Fruit fly (Drosophila melanogaster) whole organism, adult: Measurements from ENCODE around the gene Pgant4.

Experiments used
- CG11617 ChIP-seq: fragments of 200-800 bp; sonication (Bioruptor generic); optimal IDR thresholded peaks from 2 replicates; lab custom pipeline; 2017; ENCODE audit warnings: mild to moderate bottlenecking, missing biosample characterization, missing genetic modification reagents, missing genetic modification characterization
- CG12768 ChIP-seq: fragments of 200-800 bp; sonication (Bioruptor generic); optimal IDR thresholded peaks from 2 replicates; lab custom pipeline; 2017; ENCODE audit warnings: missing biosample characterization, missing genetic modification characterization, mild to moderate bottlenecking, moderate library complexity, missing genetic modification reagents
- CG14711 ChIP-seq: fragments of 200-800 bp; sonication (Bioruptor generic); optimal IDR thresholded peaks from 2 replicates; lab custom pipeline; 2018; ENCODE audit warnings: missing biosample characterization, mild to moderate bottlenecking, missing genetic modification characterization, moderate library complexity
- CG1620 ChIP-seq: fragments of 200-800 bp; sonication (Bioruptor generic); optimal IDR thresholded peaks from 2 replicates; lab custom pipeline; 2016; ENCODE audit warnings: missing biosample characterization, missing genetic modification characterization
- CG33017 ChIP-seq: fragments of 200-800 bp; sonication (Bioruptor generic); optimal IDR thresholded peaks from 2 replicates; lab custom pipeline; 2018; ENCODE audit warnings: missing biosample characterization, mild to moderate bottlenecking, missing genetic modification characterization, moderate library complexity
- CG5204 ChIP-seq: fragments of 200-800 bp; sonication (Bioruptor generic); optimal IDR thresholded peaks from 2 replicates; lab custom pipeline; 2016; ENCODE audit warnings: missing biosample characterization, missing genetic modification characterization
- CG7045 ChIP-seq: fragments of 200-800 bp; sonication (Bioruptor generic); optimal IDR thresholded peaks from 2 replicates; lab custom pipeline; 2017; ENCODE audit warnings: missing biosample characterization, mild to moderate bottlenecking, missing genetic modification characterization
- CG7101 ChIP-seq: fragments of 200-800 bp; sonication (Bioruptor generic); optimal IDR thresholded peaks from 2 replicates; lab custom pipeline; 2018; ENCODE audit warnings: missing biosample characterization, mild to moderate bottlenecking, missing genetic modification characterization, moderate library complexity
- Clk ChIP-seq: fragments of 200-800 bp; sonication (Bioruptor generic); optimal IDR thresholded peaks from 2 replicates; lab custom pipeline; 2017; ENCODE audit warnings: missing biosample characterization, missing genetic modification characterization
- Crg-1 ChIP-seq: fragments of 200-800 bp; sonication (Bioruptor generic); optimal IDR thresholded peaks from 2 replicates; lab custom pipeline; 2016; ENCODE audit warnings: missing biosample characterization, missing genetic modification characterization
- Hr96 ChIP-seq: fragments of 200-800 bp; sonication (Bioruptor generic); optimal IDR thresholded peaks from 2 replicates; lab custom pipeline; 2016; ENCODE audit warnings: missing biosample characterization, missing genetic modification characterization
- Mnt ChIP-seq: fragments of 200-800 bp; sonication (Bioruptor generic); optimal IDR thresholded peaks from 2 replicates; lab custom pipeline; 2016; ENCODE audit warnings: missing biosample characterization, mild to moderate bottlenecking, missing genetic modification characterization
- bab1 ChIP-seq: fragments of 200-800 bp; sonication (Bioruptor generic); optimal IDR thresholded peaks from 3 replicates; lab custom pipeline; 2019; ENCODE audit warnings: missing biosample characterization, mild to moderate bottlenecking, missing genetic modification characterization, moderate library complexity
- cic ChIP-seq: fragments of 200-800 bp; sonication (Bioruptor generic); optimal IDR thresholded peaks from 2 replicates; lab custom pipeline; 2017; ENCODE audit warnings: missing biosample characterization, mild to moderate bottlenecking, missing genetic modification characterization, moderate library complexity
- cnc ChIP-seq, 2 experiments: fragments of >200 bp; optimal IDR thresholded peaks; 2 replicates each; lab custom pipeline; 2017
- kay ChIP-seq: fragments of 200-800 bp; sonication (Bioruptor generic); peaks from one replicate; lab custom pipeline; 2016; ENCODE audit warnings: missing biosample characterization, missing genetic modification characterization, borderline replicate concordance
- ovo ChIP-seq: fragments of 200-800 bp; sonication (Bioruptor generic); optimal IDR thresholded peaks from 2 replicates; lab custom pipeline; 2016; ENCODE audit warnings: missing biosample characterization, missing genetic modification characterization
- pad ChIP-seq: fragments of 200-800 bp; sonication (Bioruptor generic); optimal IDR thresholded peaks from 3 replicates; lab custom pipeline; 2017; ENCODE audit warnings: missing biosample characterization, missing genetic modification characterization, mild to moderate bottlenecking, moderate library complexity, missing genetic modification reagents
- tj ChIP-seq: fragments of 200-800 bp; sonication (Bioruptor generic); optimal IDR thresholded peaks from 3 replicates; lab custom pipeline; 2017; ENCODE audit warnings: missing biosample characterization, mild to moderate bottlenecking, missing genetic modification characterization, moderate library complexity
- toe ChIP-seq: fragments of 200-800 bp; sonication (Bioruptor generic); optimal IDR thresholded peaks from 2 replicates; lab custom pipeline; 2016; ENCODE audit warnings: missing biosample characterization, missing genetic modification characterization

Pgant4 gene

DNA sequence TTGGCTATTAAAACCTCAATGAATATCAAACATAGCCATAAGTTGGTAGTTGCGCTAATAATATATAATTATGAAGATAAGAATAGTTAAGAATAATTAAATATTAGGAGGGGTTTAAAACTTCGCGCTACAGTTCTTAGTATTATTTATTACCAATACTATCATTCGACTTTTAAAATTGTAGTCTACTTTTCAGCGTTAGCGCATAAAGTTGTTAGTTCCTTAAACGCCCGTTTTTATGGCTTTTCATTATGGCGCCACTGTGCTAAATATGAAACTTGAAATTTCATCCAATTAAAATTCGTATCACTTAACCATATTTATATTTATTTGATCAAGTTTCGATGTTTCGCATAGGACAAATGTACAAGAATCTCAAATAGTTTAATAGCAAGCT is 8.0 kb downstream of the Pgant4 start:
- no peak for TF ChIP-seq ovo (GFP tag; lab: Kevin White, UChicago)
- TF ChIP-seq tj (GFP tag; lab: Kevin White, UChicago), result peak; percentile 38
- TF ChIP-seq Hr96 (GFP tag; lab: Kevin White, UChicago), result no peak
- TF ChIP-seq Clk, result no peak
- no peak for TF ChIP-seq toe (GFP tag; lab: Kevin White, UChicago)
- TF ChIP-seq CG12768 (GFP tag; lab: Kevin White, UChicago), result peak; percentile 10
- peak; percentile 31 for TF ChIP-seq kay

- no peak for TF ChIP-seq CG5204 (GFP tag; lab: Kevin White, UChicago)
- no peak for TF ChIP-seq Mnt (GFP tag; lab: Kevin White, UChicago)
- no peak for TF ChIP-seq tj (GFP tag; lab: Kevin White, UChicago)
- no peak for TF ChIP-seq Crg-1 (GFP tag; lab: Kevin White, UChicago)
- TF ChIP-seq cic (GFP tag; lab: Kevin White, UChicago), result no peak
- TF ChIP-seq CG12768 (GFP tag; lab: Kevin White, UChicago), result no peak
- TF ChIP-seq CG33017 (tag; lab: Kevin White, UChicago), result no peak
- no peak for TF ChIP-seq CG7101 (tag; lab: Kevin White, UChicago)
- TF ChIP-seq kay, result no peak
- no peak for TF ChIP-seq CG14711 (tag; lab: Kevin White, UChicago)
These were observed 9.6 kb downstream of the Pgant4 start for dm6 chr2L:3482037-3482436.

dm6 chr2L:3482712-3483111 is 10.3 kb downstream of the Pgant4 start:
- TF ChIP-seq tj (GFP tag; lab: Kevin White, UChicago) (no peak), CG7045 (GFP tag; lab: Kevin White, UChicago) (peak; percentile 40), Clk (no peak), pad (GFP tag; lab: Kevin White, UChicago) (no peak), kay (no peak), CG5204 (GFP tag; lab: Kevin White, UChicago) (no peak), cic (GFP tag; lab: Kevin White, UChicago) (no peak)

DNA sequence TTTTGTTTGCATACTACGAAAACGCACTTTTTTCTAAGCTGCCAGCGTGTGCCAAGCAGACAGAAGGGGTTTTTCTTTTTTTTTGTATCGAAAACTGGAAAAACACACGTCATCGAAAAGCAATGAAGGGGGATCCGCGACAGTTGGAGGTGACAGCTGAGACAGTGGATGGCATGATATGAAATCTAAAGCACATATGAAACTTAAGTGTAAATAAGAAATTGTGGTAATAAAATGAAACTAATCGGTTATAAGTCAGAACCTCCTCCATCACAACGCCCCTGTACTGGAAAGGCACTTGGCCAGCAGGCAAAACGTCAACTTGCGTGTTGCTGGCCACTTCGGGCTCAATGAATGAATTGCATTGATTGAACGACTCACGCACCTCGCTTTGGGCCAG is 11.3 kb downstream of the Pgant4 start:
- TF ChIP-seq ovo (GFP tag; lab: Kevin White, UChicago), result no peak
- TF ChIP-seq CG14711 (tag; lab: Kevin White, UChicago), result no peak
- no peak for TF ChIP-seq CG1620 (GFP tag; lab: Kevin White, UChicago)
- no peak for TF ChIP-seq CG7101 (tag; lab: Kevin White, UChicago)
- no peak for TF ChIP-seq toe (GFP tag; lab: Kevin White, UChicago)
- no peak for TF ChIP-seq cic (GFP tag; lab: Kevin White, UChicago)
- TF ChIP-seq bab1 (GFP tag; lab: Kevin White, UChicago), result no peak
- no peak for TF ChIP-seq Mnt (GFP tag; lab: Kevin White, UChicago)
- no peak for TF ChIP-seq CG7045 (GFP tag; lab: Kevin White, UChicago)
- TF ChIP-seq Crg-1 (GFP tag; lab: Kevin White, UChicago), result no peak
- no peak for TF ChIP-seq cnc (optimal IDR thresholded peaks at IDR 0.05; lab: Kevin White, UChicago)
- TF ChIP-seq CG33017 (tag; lab: Kevin White, UChicago), result no peak
- no peak for TF ChIP-seq Clk
- TF ChIP-seq tj (GFP tag; lab: Kevin White, UChicago), result no peak
- TF ChIP-seq Hr96 (GFP tag; lab: Kevin White, UChicago), result no peak
- TF ChIP-seq pad (GFP tag; lab: Kevin White, UChicago), result no peak
- TF ChIP-seq CG12768 (GFP tag; lab: Kevin White, UChicago), result no peak
- no peak for TF ChIP-seq CG11617 (GFP tag; lab: Kevin White, UChicago)
- no peak for TF ChIP-seq kay
- TF ChIP-seq CG5204 (GFP tag; lab: Kevin White, UChicago), result no peak

dm6 chr2L:3484759-3485158 is 12.4 kb downstream of the Pgant4 start:
- no peak for TF ChIP-seq bab1 (GFP tag; lab: Kevin White, UChicago)
- TF ChIP-seq cic (GFP tag; lab: Kevin White, UChicago), result no peak
- TF ChIP-seq CG7101 (tag; lab: Kevin White, UChicago), result no peak
- no peak for TF ChIP-seq Clk
- no peak for TF ChIP-seq CG1620 (GFP tag; lab: Kevin White, UChicago)
- TF ChIP-seq pad (GFP tag; lab: Kevin White, UChicago), result no peak
- no peak for TF ChIP-seq CG12768 (GFP tag; lab: Kevin White, UChicago)

dm6 chr2L:3485506-3485905 is 13.1 kb downstream of the Pgant4 start:
- no peak for TF ChIP-seq cnc (optimal IDR thresholded peaks at IDR 0.05; lab: Kevin White, UChicago)
- TF ChIP-seq Clk, result no peak
- TF ChIP-seq CG7045 (GFP tag; lab: Kevin White, UChicago), result no peak
- TF ChIP-seq CG7101 (tag; lab: Kevin White, UChicago), result no peak
- no peak for TF ChIP-seq Crg-1 (GFP tag; lab: Kevin White, UChicago)
- no peak for TF ChIP-seq CG33017 (tag; lab: Kevin White, UChicago)
- TF ChIP-seq kay, result no peak
- TF ChIP-seq pad (GFP tag; lab: Kevin White, UChicago), result no peak
- no peak for TF ChIP-seq CG11617 (GFP tag; lab: Kevin White, UChicago)
- no peak for TF ChIP-seq tj (GFP tag; lab: Kevin White, UChicago)

- no peak for TF ChIP-seq Clk
- no peak for TF ChIP-seq toe (GFP tag; lab: Kevin White, UChicago)
- no peak for TF ChIP-seq cic (GFP tag; lab: Kevin White, UChicago)
- no peak for TF ChIP-seq tj (GFP tag; lab: Kevin White, UChicago)
- no peak for TF ChIP-seq pad (GFP tag; lab: Kevin White, UChicago)
- no peak for TF ChIP-seq Mnt (GFP tag; lab: Kevin White, UChicago)
- no peak for TF ChIP-seq CG1620 (GFP tag; lab: Kevin White, UChicago)
- no peak for TF ChIP-seq bab1 (GFP tag; lab: Kevin White, UChicago)
- TF ChIP-seq kay, result no peak
- TF ChIP-seq Hr96 (GFP tag; lab: Kevin White, UChicago), result no peak
- TF ChIP-seq ovo (GFP tag; lab: Kevin White, UChicago), result no peak
- TF ChIP-seq CG14711 (tag; lab: Kevin White, UChicago), result no peak
- no peak for TF ChIP-seq Crg-1 (GFP tag; lab: Kevin White, UChicago)
- TF ChIP-seq cnc (optimal IDR thresholded peaks at IDR 0.05; lab: Kevin White, UChicago), result no peak
- TF ChIP-seq CG5204 (GFP tag; lab: Kevin White, UChicago), result no peak
These were observed 18.6 kb downstream of the Pgant4 start, which contains the start of gene CG15414 for dm6 chr2L:3490971-3491370. Gene CG15414 (minus strand): TSS chr2L:3491071.
